Fruit fly (Drosophila melanogaster) whole organism, wandering third instar larva: ENCODE results near the gene Sfp33A3.
A peak's percentile ranks its signal among the peaks of the same experiment; 100 is the strongest.

Experiments
- Abd-B ChIP-seq: fragments of >200 bp; optimal IDR thresholded peaks from 2 replicates; lab custom pipeline; 2017; ENCODE audit warnings: missing biosample characterization, missing genetic modification characterization
- CG32264 ChIP-seq: fragments of 200-800 bp; sonication (Bioruptor generic); optimal IDR thresholded peaks from 2 replicates; lab custom pipeline; 2016; ENCODE audit warnings: missing biosample characterization, missing genetic modification characterization
- CG9705 ChIP-seq: fragments of 200-800 bp; sonication (Bioruptor generic); optimal IDR thresholded peaks from 2 replicates; lab custom pipeline; 2018; ENCODE audit warnings: missing biosample characterization, mild to moderate bottlenecking, missing genetic modification characterization
- CrebA ChIP-seq: fragments of 200-800 bp; sonication (Bioruptor generic); optimal IDR thresholded peaks from 2 replicates; lab custom pipeline; 2016; ENCODE audit warnings: missing biosample characterization, mild to moderate bottlenecking, missing genetic modification characterization, borderline replicate concordance
- Dfd ChIP-seq: fragments of >200 bp; optimal IDR thresholded peaks from 2 replicates; lab custom pipeline; 2017; ENCODE audit warnings: missing biosample characterization, missing genetic modification characterization
- Dif ChIP-seq: fragments of 200-275, 200-300 bp; sonication (Bioruptor generic); optimal IDR thresholded peaks from 2 replicates; lab custom pipeline; 2018; ENCODE audit warnings: missing biosample characterization, missing genetic modification characterization; ENCODE audit not compliant: partially characterized antibody
- GATAd ChIP-seq: sonication (Bioruptor generic); optimal IDR thresholded peaks from 2 replicates; lab custom pipeline; 2016; ENCODE audit warnings: missing biosample characterization, missing genetic modification characterization
- HLH106 ChIP-seq: fragments of 200-800 bp; optimal IDR thresholded peaks from 3 replicates; lab custom pipeline; 2019; ENCODE audit warnings: missing biosample characterization, mild to moderate bottlenecking, missing genetic modification characterization, moderate library complexity
- Hnf4 ChIP-seq: fragments of 200-800 bp; sonication (Bioruptor generic); optimal IDR thresholded peaks from 2 replicates; lab custom pipeline; 2016; ENCODE audit warnings: missing biosample characterization, mild to moderate bottlenecking, missing genetic modification characterization
- Hr78 ChIP-seq: fragments of >200 bp; optimal IDR thresholded peaks from 2 replicates; lab custom pipeline; 2017; ENCODE audit warnings: missing biosample characterization, missing genetic modification characterization
- Hr83 ChIP-seq: fragments of 200-300 bp; sonication (Bioruptor generic); optimal IDR thresholded peaks from 2 replicates; lab custom pipeline; 2016; ENCODE audit warnings: missing biosample characterization, mild to moderate bottlenecking, missing genetic modification characterization, moderate library complexity; ENCODE audit not compliant: poor library complexity, severe bottlenecking
- Jra ChIP-seq: sonication (Bioruptor generic); optimal IDR thresholded peaks from 2 replicates; lab custom pipeline; 2016; ENCODE audit warnings: missing biosample characterization, missing genetic modification characterization
- Mio ChIP-seq: sonication (Bioruptor generic); optimal IDR thresholded peaks from 2 replicates; lab custom pipeline; 2016; ENCODE audit warnings: missing biosample characterization, missing genetic modification characterization
- Myc ChIP-seq: fragments of >200 bp; optimal IDR thresholded peaks from 2 replicates; lab custom pipeline; 2017
- N ChIP-seq: fragments of >200 bp; optimal IDR thresholded peaks from 2 replicates; lab custom pipeline; 2018; ENCODE audit warnings: missing biosample characterization, missing external identifiers, missing genetic modification characterization
- OdsH ChIP-seq: fragments of 200-800 bp; sonication (Bioruptor generic); optimal IDR thresholded peaks from 2 replicates; lab custom pipeline; 2016; ENCODE audit warnings: missing biosample characterization, mild to moderate bottlenecking, missing genetic modification characterization
- Rel ChIP-seq, 2 experiments: fragments of 200-800 bp; sonication (Bioruptor generic) in 1 of 2; optimal IDR thresholded peaks; 2 replicates in 1 of 2; 3 replicates in 1 of 2; lab custom pipeline; 2016 to 2019; ENCODE audit warnings: mild to moderate bottlenecking in 2 of 2, missing biosample characterization in 2 of 2, missing genetic modification characterization in 2 of 2, moderate library complexity in 1 of 2
- Sp1 ChIP-seq: fragments of 200-800 bp; sonication (Bioruptor generic); optimal IDR thresholded peaks from 3 replicates; lab custom pipeline; 2019; ENCODE audit warnings: missing biosample characterization, mild to moderate bottlenecking, missing genetic modification characterization, moderate library complexity
- Vsx2 ChIP-seq: fragments of 200-300, 225-300 bp; sonication (Bioruptor generic); optimal IDR thresholded peaks from 2 replicates; lab custom pipeline; 2018; ENCODE audit warnings: missing biosample characterization, missing genetic modification characterization; ENCODE audit not compliant: partially characterized antibody
- br ChIP-seq: fragments of 200-800 bp; sonication (Bioruptor generic); optimal IDR thresholded peaks from 2 replicates; lab custom pipeline; 2016; ENCODE audit warnings: missing biosample characterization, missing genetic modification characterization
- brk ChIP-seq: fragments of 200-800 bp; sonication (Bioruptor generic); optimal IDR thresholded peaks from 2 replicates; lab custom pipeline; 2016; ENCODE audit warnings: missing biosample characterization, mild to moderate bottlenecking, missing genetic modification characterization
- dl ChIP-seq, 2 experiments: fragments of 175-275, 200-275 bp in 1 of 2; fragments of 200-275 bp in 1 of 2; sonication (Bioruptor generic); optimal IDR thresholded peaks; lab custom pipeline; 2018; ENCODE audit warnings: mild to moderate bottlenecking in 2 of 2, missing biosample characterization in 2 of 2, missing genetic modification characterization in 2 of 2, moderate library complexity in 2 of 2; ENCODE audit not compliant: partially characterized antibody in 2 of 2, insufficient read depth in 1 of 2
- dmrt93B ChIP-seq: fragments of 200-800 bp; sonication (Bioruptor generic); optimal IDR thresholded peaks from 2 replicates; lab custom pipeline; 2018; ENCODE audit warnings: missing biosample characterization, mild to moderate bottlenecking, missing genetic modification characterization
- dsf ChIP-seq: sonication (Bioruptor generic); optimal IDR thresholded peaks from 2 replicates; lab custom pipeline; 2016; ENCODE audit warnings: missing biosample characterization, missing genetic modification characterization, borderline replicate concordance
- ey ChIP-seq: fragments of 200-800 bp; sonication (Bioruptor generic); optimal IDR thresholded peaks from 2 replicates; lab custom pipeline; 2016; ENCODE audit warnings: missing biosample characterization, missing genetic modification characterization
- foxo ChIP-seq, 2 experiments: fragments of 200-800 bp; sonication (Bioruptor generic); optimal IDR thresholded peaks; 2 replicates in 1 of 2; 3 replicates in 1 of 2; lab custom pipeline; 2016 to 2017; ENCODE audit warnings: missing biosample characterization in 2 of 2, missing genetic modification characterization in 2 of 2
- fru ChIP-seq: fragments of 200-800 bp; sonication (Bioruptor generic); optimal IDR thresholded peaks from 3 replicates; lab custom pipeline; 2016; ENCODE audit warnings: missing biosample characterization, mild to moderate bottlenecking, missing genetic modification characterization
- h ChIP-seq: fragments of 200-800 bp; sonication (Bioruptor generic); optimal IDR thresholded peaks from 3 replicates; lab custom pipeline; 2016; ENCODE audit warnings: missing biosample characterization, mild to moderate bottlenecking, missing genetic modification characterization
- jim ChIP-seq: fragments of 175-275, 200-325 bp; sonication (Bioruptor generic); optimal IDR thresholded peaks from 2 replicates; lab custom pipeline; 2016; ENCODE audit warnings: missing biosample characterization, mild to moderate bottlenecking, missing genetic modification characterization
- lola ChIP-seq: fragments of >200 bp; optimal IDR thresholded peaks from 2 replicates; lab custom pipeline; 2017; ENCODE audit warnings: missing biosample characterization, missing genetic modification characterization
- pan ChIP-seq: fragments of >200 bp; optimal IDR thresholded peaks from 2 replicates; lab custom pipeline; 2017
- psq ChIP-seq: fragments of 200-800 bp; sonication (Bioruptor generic); optimal IDR thresholded peaks from 3 replicates; lab custom pipeline; 2017; ENCODE audit warnings: missing biosample characterization, mild to moderate bottlenecking, missing genetic modification characterization, moderate library complexity
- rgr ChIP-seq: fragments of 200-800 bp; sonication (Bioruptor generic); optimal IDR thresholded peaks from 3 replicates; lab custom pipeline; 2016; ENCODE audit warnings: missing biosample characterization, mild to moderate bottlenecking, missing genetic modification characterization
- sage ChIP-seq: fragments of 200-800 bp; sonication (Bioruptor generic); optimal IDR thresholded peaks from 2 replicates; lab custom pipeline; 2016; ENCODE audit warnings: missing biosample characterization, mild to moderate bottlenecking, missing genetic modification characterization
- sv ChIP-seq: fragments of 200-800 bp; sonication (Bioruptor generic); optimal IDR thresholded peaks from 3 replicates; lab custom pipeline; 2016; ENCODE audit warnings: missing biosample characterization, missing genetic modification characterization
- tai ChIP-seq: sonication (Bioruptor generic); optimal IDR thresholded peaks from 2 replicates; lab custom pipeline; 2016; ENCODE audit warnings: missing biosample characterization, missing genetic modification characterization
- usp ChIP-seq: fragments of >200 bp; optimal IDR thresholded peaks from 2 replicates; lab custom pipeline; 2017; ENCODE audit warnings: missing biosample characterization, missing genetic modification characterization
- woc ChIP-seq: sonication (Bioruptor generic); optimal IDR thresholded peaks from 2 replicates; lab custom pipeline; 2016; ENCODE audit warnings: missing biosample characterization, mild to moderate bottlenecking, missing genetic modification characterization

Sfp33A3 gene

DNA sequence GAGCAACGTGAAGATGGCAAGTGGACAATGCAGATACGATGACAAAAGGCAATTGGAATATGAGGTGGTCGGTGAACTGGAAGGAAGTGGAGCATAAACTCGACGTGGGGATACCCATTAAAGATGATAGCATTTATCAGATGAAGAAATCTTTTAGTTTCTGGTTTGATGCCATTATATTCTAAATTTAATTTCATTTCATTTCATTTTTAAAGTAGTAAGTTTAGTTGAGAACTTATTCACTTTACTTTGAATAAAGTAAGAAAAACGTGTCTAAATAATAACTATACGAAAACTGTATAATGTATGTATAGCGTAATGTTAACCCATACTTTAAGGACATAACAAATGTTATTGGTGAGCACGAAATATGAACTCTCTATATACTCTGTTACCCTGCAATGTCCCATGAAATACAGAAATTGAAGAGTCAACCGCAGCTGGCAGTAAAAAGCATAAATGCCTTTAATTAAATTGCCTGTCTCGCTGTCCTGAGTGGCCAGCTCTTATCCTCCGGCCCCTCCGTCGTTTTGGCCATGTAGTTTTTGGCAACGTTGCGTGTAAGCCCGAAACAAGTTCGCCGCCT is 31.2 kb downstream of the Sfp33A3 start:
- TF ChIP-seq Myc (lab: Kevin White, UChicago), result no peak
- no peak for TF ChIP-seq Hr78 (GFP tag; lab: Kevin White, UChicago)
- no peak for TF ChIP-seq Abd-B (GFP tag; lab: Kevin White, UChicago)
- TF ChIP-seq h, result peak; percentile 54
- TF ChIP-seq Sp1 (GFP tag; lab: Kevin White, UChicago), result peak; percentile 44
- TF ChIP-seq usp (GFP tag; lab: Kevin White, UChicago), result no peak
- no peak for TF ChIP-seq tai (GFP tag; lab: Kevin White, UChicago)
- no peak for TF ChIP-seq N (GFP tag; lab: Kevin White, UChicago)
- TF ChIP-seq Dfd (GFP tag; lab: Kevin White, UChicago), result no peak
- no peak for TF ChIP-seq sage (GFP tag; lab: Kevin White, UChicago)
- TF ChIP-seq rgr (GFP tag; lab: Kevin White, UChicago), result peak; percentile 6
- no peak for TF ChIP-seq jim (GFP tag; lab: Kevin White, UChicago)
- TF ChIP-seq OdsH (GFP tag; lab: Kevin White, UChicago), result no peak
- TF ChIP-seq br (GFP tag; lab: Kevin White, UChicago), result peak; percentile 15
- peak; percentile 56 for TF ChIP-seq ey (GFP tag; lab: Kevin White, UChicago)
- no peak for TF ChIP-seq sv (GFP tag; lab: Kevin White, UChicago)
- TF ChIP-seq Hr83, result no peak
- no peak for TF ChIP-seq Dif
- TF ChIP-seq HLH106 (tag; lab: Kevin White, UChicago), result peak; percentile 47
- no peak for TF ChIP-seq dl (GFP tag; optimal IDR thresholded peaks at IDR 0.05; lab: Kevin White, UChicago; ENCODE audit: insufficient read depth in 1 of 2, partially characterized antibody in 2 of 2)
- TF ChIP-seq fru (GFP tag; lab: Kevin White, UChicago), result peak; percentile 47
- TF ChIP-seq Rel (GFP tag; optimal IDR thresholded peaks at IDR 0.05; lab: Kevin White, UChicago), result no peak
- TF ChIP-seq Rel (tag; optimal IDR thresholded peaks at IDR 0.05; lab: Kevin White, UChicago), result no peak
- TF ChIP-seq psq (GFP tag; lab: Kevin White, UChicago), result peak; percentile 1
- TF ChIP-seq Mio (GFP tag; lab: Kevin White, UChicago), result no peak
- no peak for TF ChIP-seq brk
- TF ChIP-seq dmrt93B, result peak; percentile 25
- TF ChIP-seq Hnf4, result no peak
- no peak for TF ChIP-seq GATAd (GFP tag; lab: Kevin White, UChicago)
- TF ChIP-seq Jra (GFP tag; lab: Kevin White, UChicago), result no peak
- TF ChIP-seq CG9705 (GFP tag; lab: Kevin White, UChicago), result no peak
- no peak for TF ChIP-seq lola (GFP tag; lab: Kevin White, UChicago)
- no peak for TF ChIP-seq dsf (GFP tag; lab: Kevin White, UChicago)
- TF ChIP-seq pan (lab: Kevin White, UChicago), result no peak
- TF ChIP-seq Vsx2 (GFP tag; lab: Kevin White, UChicago), result peak; percentile 58
- TF ChIP-seq woc (GFP tag; lab: Kevin White, UChicago), result peak; percentile 52
- TF ChIP-seq foxo (GFP tag; optimal IDR thresholded peaks at IDR 0.05; lab: Kevin White, UChicago), result peak in 1 of 2 experiments; percentile 36
- TF ChIP-seq CrebA, result no peak
- no peak for TF ChIP-seq CG32264

DNA sequence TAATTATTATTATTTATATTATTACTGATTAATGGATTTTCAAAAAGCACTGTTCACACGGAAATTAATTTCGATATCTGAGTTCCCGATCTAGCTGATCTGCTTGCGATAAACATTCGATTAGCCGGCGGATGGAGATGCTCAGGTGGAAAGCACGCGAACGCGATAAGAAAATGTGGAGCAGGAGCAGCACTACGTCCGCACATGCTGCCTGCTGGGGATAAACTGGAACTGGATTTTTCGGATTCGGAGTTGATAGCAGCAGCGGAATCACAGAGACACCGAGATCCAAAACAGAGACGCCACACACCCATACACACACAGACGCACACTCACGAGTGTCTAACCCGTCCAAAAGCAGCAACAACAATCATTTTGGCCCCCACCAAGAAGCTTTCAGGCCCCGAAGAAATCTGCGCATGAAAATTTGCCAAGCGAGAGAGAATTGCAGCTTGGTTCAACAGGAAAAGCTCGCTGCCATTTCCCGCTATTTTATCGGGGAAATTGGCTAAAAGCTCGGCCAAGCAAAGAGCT is 34.6 kb downstream of the Sfp33A3 start:
- TF ChIP-seq dsf (GFP tag; lab: Kevin White, UChicago) (no peak), Hnf4 (no peak), CG9705 (GFP tag; lab: Kevin White, UChicago) (no peak), Mio (GFP tag; lab: Kevin White, UChicago) (no peak)
